Worm (Caenorhabditis elegans): ENCODE data around the gene Y45F10D.7.

- no peak for TF ChIP-seq ZK546.5 (tag; optimal IDR thresholded peaks at IDR 0.05)
- no peak for TF ChIP-seq nhr-77 (tag; optimal IDR thresholded peaks at IDR 0.05)
- no peak for TF ChIP-seq nhr-237 (tag; optimal IDR thresholded peaks at IDR 0.05)
- no peak for TF ChIP-seq pha-4 (tag; optimal IDR thresholded peaks at IDR 0.05)
- TF ChIP-seq unc-39 (tag; optimal IDR thresholded peaks at IDR 0.05) = no peak
- no peak for TF ChIP-seq fkh-10 (GFP tag; optimal IDR thresholded peaks at IDR 0.05)
- no peak for TF ChIP-seq egl-27 (tag; optimal IDR thresholded peaks at IDR 0.05)
Measured at ce11 chrIV:13797859-13798374, 9.2 kb downstream of the Y45F10D.7 start, which contains the start of gene Y45F10D.6.

Measured in whole organism, L3 larva.